Worm (Caenorhabditis elegans): Measurements from ENCODE around the gene srw-79.

Gene srw-79

DNA sequence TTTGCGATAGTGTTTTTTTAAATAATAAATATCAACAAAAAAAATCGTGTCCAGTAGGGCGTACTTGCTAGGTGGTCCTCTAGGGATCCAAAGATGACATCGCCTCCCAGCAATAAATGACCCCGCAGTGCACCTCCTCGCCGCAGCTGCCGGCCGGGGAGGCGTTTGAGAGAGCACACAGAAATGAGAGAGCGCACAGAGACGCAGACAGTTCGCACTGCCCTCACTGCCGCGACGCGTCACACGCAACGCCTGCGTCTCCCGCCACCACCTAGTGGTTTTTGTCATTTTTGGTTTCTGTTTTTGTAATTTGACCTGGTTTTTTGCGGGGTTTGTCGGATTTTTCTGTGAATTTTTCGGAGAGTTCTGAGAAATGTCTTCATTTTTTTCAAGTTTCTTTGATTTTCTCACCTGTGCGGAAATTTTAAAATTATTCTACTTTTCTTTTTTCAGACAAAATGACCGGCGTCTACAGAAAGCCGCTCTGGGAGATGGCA lies 41.4 kb downstream of the srw-79 start, which contains the start of gene lido-7:
Gene lido-7 (plus strand): TSS at position 447 of the 497 bp plus-strand sequence.
- TF ChIP-seq him-1 (tag; optimal IDR thresholded peaks at IDR 0.05) (peak; percentile 18), W03F9.2 (tag; optimal IDR thresholded peaks at IDR 0.05) (no peak), dao-5 (tag; optimal IDR thresholded peaks at IDR 0.05) (no peak)

DNA sequence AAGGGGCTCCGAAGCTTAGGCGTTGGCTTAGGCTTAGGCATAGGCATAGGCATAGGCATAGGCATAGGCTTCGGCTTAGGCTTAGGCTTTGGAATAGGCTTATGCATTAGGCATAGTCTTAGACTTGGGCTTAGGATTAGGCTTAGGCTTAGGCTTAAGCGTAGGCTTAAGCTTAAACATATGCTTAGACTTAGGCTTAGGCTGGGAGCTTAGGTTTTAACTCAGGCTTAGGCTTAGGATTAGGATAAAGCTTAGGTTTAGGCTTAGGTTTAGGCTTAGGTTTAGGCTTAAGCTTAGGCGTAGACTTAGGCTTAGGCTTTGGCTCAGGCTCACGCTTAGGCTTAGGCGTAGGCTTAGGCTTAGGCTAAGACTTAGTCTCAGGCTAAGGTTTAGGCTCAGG lies 43.6 kb downstream of the srw-79 start:
- TF ChIP-seq dao-5 (tag; optimal IDR thresholded peaks at IDR 0.05) (no peak), W03F9.2 (tag; optimal IDR thresholded peaks at IDR 0.05) (no peak), him-1 (tag; optimal IDR thresholded peaks at IDR 0.05) (no peak)

DNA sequence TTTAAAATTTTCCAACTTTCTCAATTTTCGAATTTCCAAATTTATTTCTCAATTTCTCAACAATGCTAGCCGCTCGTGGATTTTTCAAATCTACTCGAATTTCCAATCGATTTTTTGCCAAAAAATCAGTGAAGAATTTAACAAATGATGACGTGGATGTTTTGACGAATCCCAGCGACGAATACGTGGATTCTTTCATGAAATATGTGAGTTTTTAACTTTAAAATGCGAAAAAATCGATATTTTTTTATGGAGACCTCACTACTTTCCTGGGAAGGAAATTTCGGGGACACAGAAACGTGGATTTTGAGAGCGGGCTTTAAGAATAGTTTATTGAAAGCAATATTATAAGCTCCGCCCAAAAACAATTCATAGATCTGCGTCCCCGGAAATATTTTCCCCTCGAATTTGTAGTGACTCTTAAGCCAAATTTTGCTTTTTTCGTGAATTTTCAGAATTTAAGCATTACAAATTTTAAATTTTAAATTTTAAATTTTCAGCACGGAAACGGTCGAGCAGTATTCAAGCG lies 45.1 kb downstream of the srw-79 start, which contains the start of gene K08A2.2:
Gene K08A2.2 (plus strand): TSS at position 51 of the 529 bp plus-strand sequence.
- TF ChIP-seq dao-5 (tag; optimal IDR thresholded peaks at IDR 0.05) (no peak), W03F9.2 (tag; optimal IDR thresholded peaks at IDR 0.05) (no peak), him-1 (tag; optimal IDR thresholded peaks at IDR 0.05) (no peak)

DNA sequence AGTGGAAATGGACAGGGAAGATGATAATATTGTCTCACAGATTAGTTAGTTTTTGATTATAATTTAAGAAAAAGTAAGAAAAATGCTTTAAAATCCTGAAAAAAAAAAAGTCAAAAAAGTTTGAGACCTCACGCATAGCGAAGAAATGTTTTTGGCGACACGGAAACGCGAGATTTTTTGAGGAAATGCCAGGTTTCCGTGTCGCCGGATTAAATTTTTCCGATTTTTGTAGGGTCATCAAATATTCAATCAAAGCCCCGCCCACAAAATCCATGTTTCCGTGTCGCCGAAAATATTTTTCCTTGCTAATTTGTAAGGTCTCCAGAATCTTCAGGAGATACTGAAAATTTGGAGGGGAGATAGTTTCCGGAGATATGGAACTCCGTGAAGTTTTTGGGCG lies 45.8 kb downstream of the srw-79 start:
- no peak for TF ChIP-seq him-1 (tag; optimal IDR thresholded peaks at IDR 0.05)
- TF ChIP-seq dao-5 (tag; optimal IDR thresholded peaks at IDR 0.05), result no peak
- TF ChIP-seq W03F9.2 (tag; optimal IDR thresholded peaks at IDR 0.05), result no peak

ce11 chrII:2994590-2995392 lies 48.3 kb downstream of the srw-79 start:
- TF ChIP-seq W03F9.2 (tag; optimal IDR thresholded peaks at IDR 0.05), result no peak
- no peak for TF ChIP-seq dao-5 (tag; optimal IDR thresholded peaks at IDR 0.05)
- no peak for TF ChIP-seq him-1 (tag; optimal IDR thresholded peaks at IDR 0.05)

- TF ChIP-seq dao-5 (tag; optimal IDR thresholded peaks at IDR 0.05) (no peak), W03F9.2 (tag; optimal IDR thresholded peaks at IDR 0.05) (no peak), him-1 (tag; optimal IDR thresholded peaks at IDR 0.05) (no peak)
These were observed 50.2 kb downstream of the srw-79 start, which contains the start of gene lido-8 for ce11 chrII:2996721-2997120. Gene lido-8, plus strand, starts transcription at chrII:2997021.

Measured in whole organism, L4/young adult.